Fruit fly (Drosophila melanogaster) S2 (cell line): Measurements from ENCODE around the gene Ccdc39.

ENCODE experiments used
- CG8478 ChIP-seq: fragments of >200 bp; optimal IDR thresholded peaks from 2 replicates; lab custom pipeline; 2018
- CTCF ChIP-seq, 2 experiments: fragments of >200 bp; optimal IDR thresholded peaks; 2 replicates each; lab custom pipeline; 2018

dm6 chr3R:4775371-4775770 is 9.2 kb downstream of the Ccdc39 start:
- no peak for TF ChIP-seq CTCF (optimal IDR thresholded peaks at IDR 0.05; lab: Kevin White, UChicago)
- TF ChIP-seq CG8478 (lab: Kevin White, UChicago) = no peak
